Fruit fly (Drosophila melanogaster) whole organism, embryonic: Measurements from ENCODE around the gene RPA3.

Experiments used
- Adf1 ChIP-seq: fragments of 200-800 bp; sonication (Bioruptor generic); IDR thresholded peaks from 2 replicates; pipeline ENCODE4 v1.3.6; 2022; ENCODE audit warnings: missing biosample characterization, missing genetic modification characterization
- CG10267 ChIP-seq: fragments of 200-800 bp; sonication (Bioruptor generic); optimal IDR thresholded peaks from 2 replicates; lab custom pipeline; 2018; ENCODE audit warnings: missing biosample characterization, mild to moderate bottlenecking, missing genetic modification characterization, moderate library complexity
- CG10321 ChIP-seq: fragments of 200-800 bp; sonication (Bioruptor generic); IDR thresholded peaks from 2 replicates; pipeline ENCODE4 v1.3.6; 2022; ENCODE audit warnings: missing biosample characterization, missing genetic modification characterization
- CG10462 ChIP-seq: fragments of 200-800 bp; sonication (Bioruptor generic); optimal IDR thresholded peaks from 2 replicates; lab custom pipeline; 2016; ENCODE audit warnings: missing biosample characterization, missing genetic modification characterization
- CG10543 ChIP-seq: fragments of 200-800 bp; sonication (Bioruptor generic); optimal IDR thresholded peaks from 3 replicates; lab custom pipeline; 2017; ENCODE audit warnings: missing biosample characterization, mild to moderate bottlenecking, missing genetic modification characterization, moderate library complexity
- CG11247 ChIP-seq: fragments of 200-800 bp; sonication (Bioruptor generic); IDR thresholded peaks from 2 replicates; pipeline ENCODE4 v1.3.6; 2022; ENCODE audit warnings: missing biosample characterization, missing genetic modification characterization
- CG11398 ChIP-seq: fragments of 200-800 bp; sonication (Bioruptor generic); optimal IDR thresholded peaks from 2 replicates; lab custom pipeline; 2016; ENCODE audit warnings: missing biosample characterization, missing genetic modification characterization
- CG12769 ChIP-seq: fragments of 200-800 bp; sonication (Bioruptor generic); optimal IDR thresholded peaks from 2 replicates; lab custom pipeline; 2019; ENCODE audit warnings: missing biosample characterization, mild to moderate bottlenecking, missing genetic modification characterization, moderate library complexity
- CG13123 ChIP-seq: fragments of 200-800 bp; sonication (Bioruptor generic); optimal IDR thresholded peaks from 2 replicates; lab custom pipeline; 2016; ENCODE audit warnings: missing biosample characterization, missing genetic modification characterization
- CG14441 ChIP-seq: fragments of 200-800 bp; sonication (Bioruptor generic); IDR thresholded peaks from 2 replicates; pipeline ENCODE4 v1.3.6; 2022; ENCODE audit warnings: missing biosample characterization, missing genetic modification characterization
- CG17612 ChIP-seq: fragments of 200-800 bp; sonication (Bioruptor generic); IDR thresholded peaks from 2 replicates; pipeline ENCODE4 v1.3.6; 2022; ENCODE audit warnings: missing biosample characterization, missing genetic modification characterization
- CG2875 ChIP-seq: fragments of 200-800 bp; sonication (Bioruptor generic); optimal IDR thresholded peaks from 2 replicates; lab custom pipeline; 2017; ENCODE audit warnings: missing biosample characterization, mild to moderate bottlenecking, missing genetic modification characterization, missing genetic modification reagents
- CG30020 ChIP-seq: fragments of 200-800 bp; optimal IDR thresholded peaks from 2 replicates; lab custom pipeline; 2019; ENCODE audit warnings: missing biosample characterization, mild to moderate bottlenecking, missing genetic modification characterization, moderate library complexity
- CG3163 ChIP-seq: fragments of 200-800 bp; sonication (Bioruptor generic); optimal IDR thresholded peaks from 3 replicates; lab custom pipeline; 2016; ENCODE audit warnings: missing biosample characterization, missing genetic modification characterization
- CG4617 ChIP-seq: fragments of 200-800 bp; sonication (Bioruptor generic); optimal IDR thresholded peaks from 3 replicates; lab custom pipeline; 2016; ENCODE audit warnings: missing biosample characterization, missing genetic modification characterization, borderline replicate concordance
- CG4707 ChIP-seq: fragments of 200-800 bp; sonication (Bioruptor generic); optimal IDR thresholded peaks from 2 replicates; lab custom pipeline; 2018; ENCODE audit warnings: missing biosample characterization, mild to moderate bottlenecking, missing genetic modification characterization, moderate library complexity
- CG5245 ChIP-seq: fragments of 200-800 bp; sonication (Bioruptor generic); optimal IDR thresholded peaks from 3 replicates; lab custom pipeline; 2016; ENCODE audit warnings: missing biosample characterization, missing genetic modification characterization
- CG9437 ChIP-seq: fragments of 200-800 bp; sonication (Bioruptor generic); optimal IDR thresholded peaks from 2 replicates; lab custom pipeline; 2018; ENCODE audit warnings: missing biosample characterization, mild to moderate bottlenecking, missing genetic modification characterization
- Doc3 ChIP-seq: fragments of 200-800 bp; sonication (Bioruptor generic); IDR thresholded peaks from 3 replicates; pipeline ENCODE4 v1.3.6; 2022; ENCODE audit warnings: missing biosample characterization, missing genetic modification characterization; ENCODE audit not compliant: partially characterized antibody
- Dp ChIP-seq: fragments of 200-800 bp; sonication (Bioruptor generic); optimal IDR thresholded peaks from 2 replicates; lab custom pipeline; 2018; ENCODE audit warnings: missing biosample characterization, mild to moderate bottlenecking, missing genetic modification characterization, moderate library complexity
- ERR ChIP-seq: fragments of 200-800 bp; sonication (Bioruptor generic); optimal IDR thresholded peaks from 2 replicates; lab custom pipeline; 2016; ENCODE audit warnings: missing biosample characterization, missing genetic modification characterization
- Hr3 ChIP-seq: fragments of 200-800 bp; sonication (Bioruptor generic); optimal IDR thresholded peaks from 3 replicates; lab custom pipeline; 2016; ENCODE audit warnings: missing biosample characterization, missing genetic modification characterization
- Hsf ChIP-seq: fragments of 200-800 bp; sonication (Bioruptor generic); optimal IDR thresholded peaks from 3 replicates; lab custom pipeline; 2016; ENCODE audit warnings: missing biosample characterization, missing genetic modification characterization
- MTF-1 ChIP-seq: fragments of 200-800 bp; sonication (Bioruptor generic); optimal IDR thresholded peaks from 2 replicates; lab custom pipeline; 2018; ENCODE audit warnings: missing biosample characterization, mild to moderate bottlenecking, missing genetic modification characterization, borderline replicate concordance
- Mrtf ChIP-seq: fragments of 200-800 bp; sonication (Bioruptor generic); IDR thresholded peaks from 3 replicates; pipeline ENCODE4 v1.3.6; 2022; ENCODE audit warnings: missing biosample characterization, missing genetic modification characterization
- Ravus ChIP-seq: fragments of 200-800 bp; sonication (Bioruptor generic); IDR thresholded peaks from 2 replicates; pipeline ENCODE4 v1.3.6; 2022; ENCODE audit warnings: missing biosample characterization, missing genetic modification characterization
- Side ChIP-seq: fragments of 200-800 bp; sonication (Bioruptor generic); optimal IDR thresholded peaks from 2 replicates; lab custom pipeline; 2016; ENCODE audit warnings: missing biosample characterization, missing genetic modification characterization
- YL-1 ChIP-seq: fragments of 200-800 bp; sonication (Bioruptor generic); optimal IDR thresholded peaks from 3 replicates; lab custom pipeline; 2017; ENCODE audit warnings: missing biosample characterization, mild to moderate bottlenecking, missing genetic modification characterization
- ab ChIP-seq: fragments of 200-800 bp; sonication (Bioruptor generic); optimal IDR thresholded peaks from 2 replicates; lab custom pipeline; 2016; ENCODE audit warnings: missing biosample characterization, missing genetic modification characterization
- al ChIP-seq: fragments of 200-800 bp; sonication (Bioruptor generic); IDR thresholded peaks from 2 replicates; pipeline ENCODE4 v1.3.6; 2022; ENCODE audit warnings: missing biosample characterization, missing genetic modification characterization
- aop ChIP-seq: fragments of 200-800 bp; sonication (Bioruptor generic); IDR thresholded peaks from 2 replicates; pipeline ENCODE4 v1.3.6; 2022; ENCODE audit warnings: missing biosample characterization, missing genetic modification characterization
- ara ChIP-seq: fragments of 200-800 bp; sonication (Bioruptor generic); IDR thresholded peaks from 2 replicates; pipeline ENCODE4 v1.3.6; 2022; ENCODE audit warnings: missing biosample characterization, missing genetic modification characterization
- bab2 ChIP-seq: fragments of 200-800 bp; sonication (Bioruptor generic); optimal IDR thresholded peaks from 2 replicates; lab custom pipeline; 2016; ENCODE audit warnings: missing biosample characterization, missing genetic modification characterization
- ci ChIP-seq: fragments of 200-800 bp; sonication (Bioruptor generic); IDR thresholded peaks from 3 replicates; pipeline ENCODE4 v1.3.6; 2022; ENCODE audit warnings: missing biosample characterization, missing genetic modification characterization
- dpn ChIP-seq, 2 experiments: fragments of 200-800 bp; sonication (Bioruptor generic); optimal IDR thresholded peaks; 3 replicates each; lab custom pipeline; 2016; ENCODE audit warnings: missing biosample characterization in 2 of 2, missing genetic modification characterization in 2 of 2
- ems ChIP-seq: fragments of 200-800 bp; sonication (Bioruptor generic); optimal IDR thresholded peaks from 3 replicates; lab custom pipeline; 2016; ENCODE audit warnings: missing biosample characterization, missing genetic modification characterization
- gcm2 ChIP-seq: fragments of 200-800 bp; sonication (Bioruptor generic); optimal IDR thresholded peaks from 2 replicates; lab custom pipeline; 2016; ENCODE audit warnings: missing biosample characterization, missing genetic modification characterization
- gsb-n ChIP-seq: fragments of 200-800 bp; sonication (Bioruptor generic); optimal IDR thresholded peaks from 3 replicates; lab custom pipeline; 2018; ENCODE audit warnings: missing biosample characterization, mild to moderate bottlenecking, missing genetic modification characterization
- her ChIP-seq: fragments of 200-800 bp; sonication (Bioruptor generic); optimal IDR thresholded peaks from 2 replicates; lab custom pipeline; 2016; ENCODE audit warnings: missing biosample characterization, missing genetic modification characterization
- hth ChIP-seq: fragments of >200 bp; optimal IDR thresholded peaks from 2 replicates; lab custom pipeline; 2017; ENCODE audit warnings: inconsistent platforms
- jigr1 ChIP-seq: fragments of 200-800 bp; sonication (Bioruptor generic); IDR thresholded peaks from 3 replicates; pipeline ENCODE4 v1.3.6; 2022; ENCODE audit warnings: missing biosample characterization, missing genetic modification characterization
- mam ChIP-seq: fragments of 200-800 bp; sonication (Bioruptor generic); optimal IDR thresholded peaks from 3 replicates; lab custom pipeline; 2016; ENCODE audit warnings: missing biosample characterization, missing genetic modification characterization
- mld ChIP-seq: fragments of 200-800 bp; sonication (Bioruptor generic); IDR thresholded peaks from 3 replicates; pipeline ENCODE4 v1.3.6; 2022; ENCODE audit warnings: missing biosample characterization, missing genetic modification characterization; ENCODE audit not compliant: partially characterized antibody
- nerfin-2 ChIP-seq: fragments of 200-800 bp; sonication (Bioruptor generic); IDR thresholded peaks from 2 replicates; pipeline ENCODE4 v1.3.6; 2022; ENCODE audit warnings: missing biosample characterization, missing genetic modification characterization; ENCODE audit not compliant: partially characterized antibody
- pros ChIP-seq: fragments of 200-800 bp; sonication (Bioruptor generic); optimal IDR thresholded peaks from 3 replicates; lab custom pipeline; 2019; ENCODE audit warnings: missing biosample characterization, mild to moderate bottlenecking, missing genetic modification characterization, moderate library complexity
- rib ChIP-seq: fragments of 200-800 bp; sonication (Bioruptor generic); IDR thresholded peaks from 2 replicates; pipeline ENCODE4 v1.3.6; 2022; ENCODE audit warnings: missing biosample characterization, missing genetic modification characterization
- tna ChIP-seq: fragments of 200-800 bp; sonication (Bioruptor generic); IDR thresholded peaks from 2 replicates; pipeline ENCODE4 v1.3.6; 2022; ENCODE audit warnings: missing biosample characterization, missing genetic modification characterization; ENCODE audit not compliant: partially characterized antibody
- tup ChIP-seq: fragments of 200-800 bp; sonication (Bioruptor generic); optimal IDR thresholded peaks from 2 replicates; lab custom pipeline; 2016; ENCODE audit warnings: missing biosample characterization, mild to moderate bottlenecking, missing genetic modification characterization, moderate library complexity
- twi ChIP-seq: fragments of 200-800 bp; optimal IDR thresholded peaks from 2 replicates; lab custom pipeline; 2019; ENCODE audit warnings: missing biosample characterization, mild to moderate bottlenecking, missing genetic modification characterization, moderate library complexity
- zen ChIP-seq: fragments of 200-800 bp; sonication (Bioruptor generic); optimal IDR thresholded peaks from 3 replicates; lab custom pipeline; 2018; ENCODE audit warnings: missing biosample characterization, mild to moderate bottlenecking, missing genetic modification characterization, moderate library complexity

The RPA3 gene

dm6 chrX:11622649-11623425, 7.2 kb upstream of the RPA3 start (continued):
- no peak for TF ChIP-seq mld
- TF ChIP-seq CG5245 (GFP tag; lab: Kevin White, UChicago): peak; percentile 23
- TF ChIP-seq CG10321 (GFP tag; lab: Robert Waterston, UW): peak; percentile 55
- peak; percentile 54 for TF ChIP-seq CG9437
- peak; percentile 62 for TF ChIP-seq CG11247
- peak; percentile 65 for TF ChIP-seq ems (GFP tag; lab: Kevin White, UChicago)
- peak; percentile 44 for TF ChIP-seq CG10267
- TF ChIP-seq YL-1: no peak
- no peak for TF ChIP-seq zen (tag; lab: Kevin White, UChicago)
- peak; percentile 43 for TF ChIP-seq gcm2 (GFP tag; lab: Kevin White, UChicago)
- TF ChIP-seq CG13123 (GFP tag; lab: Kevin White, UChicago): peak; percentile 58
- TF ChIP-seq ara (GFP tag; lab: Robert Waterston, UW): peak; percentile 35; the same call in 1 of the 2 replicates
- TF ChIP-seq CG10462 (GFP tag; lab: Kevin White, UChicago): peak; percentile 22
- TF ChIP-seq CG11398 (GFP tag; lab: Kevin White, UChicago): peak; percentile 54
- TF ChIP-seq Adf1 (GFP tag; lab: Robert Waterston, UW): no peak
- TF ChIP-seq CG4707: peak; percentile 5
- no peak for TF ChIP-seq CG10543 (GFP tag; lab: Kevin White, UChicago)
- peak; percentile 53 for TF ChIP-seq ab (GFP tag; lab: Kevin White, UChicago)
- no peak for TF ChIP-seq Side (GFP tag; lab: Kevin White, UChicago)
- TF ChIP-seq twi (tag; lab: Kevin White, UChicago): no peak
- peak; percentile 56 for TF ChIP-seq MTF-1
- TF ChIP-seq Ravus (GFP tag; lab: Robert Waterston, UW): no peak; the same call in 1 of the 2 replicates
- TF ChIP-seq rib (GFP tag; lab: Robert Waterston, UW): peak; percentile 68; the same call in 1 of the 2 replicates
- TF ChIP-seq bab2 (GFP tag; lab: Kevin White, UChicago): peak; percentile 77
- no peak for TF ChIP-seq jigr1 (GFP tag; lab: Robert Waterston, UW)
- peak; percentile 59 for TF ChIP-seq CG3163 (GFP tag; lab: Kevin White, UChicago)
- peak; percentile 81 for TF ChIP-seq her (GFP tag; lab: Kevin White, UChicago)
- peak; percentile 83 for TF ChIP-seq ci (GFP tag; lab: Robert Waterston, UW)
- no peak for TF ChIP-seq pros (GFP tag; lab: Kevin White, UChicago)
- TF ChIP-seq tna (GFP tag; lab: Robert Waterston, UW): no peak
- no peak for TF ChIP-seq hth (lab: Kevin White, UChicago)
- TF ChIP-seq Doc3 (GFP tag; lab: Robert Waterston, UW): no peak
- TF ChIP-seq gsb-n (tag; lab: Kevin White, UChicago): no peak
- peak; percentile 67 for TF ChIP-seq al
- TF ChIP-seq nerfin-2 (GFP tag; lab: Robert Waterston, UW): no peak
- TF ChIP-seq CG30020: no peak
- TF ChIP-seq Hr3: peak; percentile 53
- peak; percentile 24 for TF ChIP-seq mam (GFP tag; lab: Kevin White, UChicago)
- 0 out of 2 replicates have a peak, but pooled peaks have one; percentile 31 for TF ChIP-seq CG17612 (GFP tag; lab: Robert Waterston, UW)
- TF ChIP-seq ERR (GFP tag; lab: Kevin White, UChicago): no peak
- peak; percentile 75 for TF ChIP-seq Hsf (GFP tag; lab: Kevin White, UChicago)
- peak in 1 of 2 experiments; percentile 73 for TF ChIP-seq dpn (GFP tag; optimal IDR thresholded peaks at IDR 0.05; lab: Kevin White, UChicago)
- TF ChIP-seq Mrtf (GFP tag; lab: Robert Waterston, UW): peak; percentile 76; the same call in 2 of the 3 replicates
- no peak for TF ChIP-seq CG2875
- TF ChIP-seq CG14441 (GFP tag; lab: Robert Waterston, UW): peak; percentile 85
- no peak for TF ChIP-seq CG4617 (GFP tag; lab: Kevin White, UChicago)
- no peak for TF ChIP-seq tup (GFP tag; lab: Kevin White, UChicago)
- no peak for TF ChIP-seq aop (GFP tag; lab: Robert Waterston, UW)
- no peak for TF ChIP-seq Dp (GFP tag; lab: Kevin White, UChicago)
- TF ChIP-seq CG12769 (tag; lab: Kevin White, UChicago): peak; percentile 77
